Fruit fly (Drosophila melanogaster): ENCODE results near the gene CG45101.

DNA sequence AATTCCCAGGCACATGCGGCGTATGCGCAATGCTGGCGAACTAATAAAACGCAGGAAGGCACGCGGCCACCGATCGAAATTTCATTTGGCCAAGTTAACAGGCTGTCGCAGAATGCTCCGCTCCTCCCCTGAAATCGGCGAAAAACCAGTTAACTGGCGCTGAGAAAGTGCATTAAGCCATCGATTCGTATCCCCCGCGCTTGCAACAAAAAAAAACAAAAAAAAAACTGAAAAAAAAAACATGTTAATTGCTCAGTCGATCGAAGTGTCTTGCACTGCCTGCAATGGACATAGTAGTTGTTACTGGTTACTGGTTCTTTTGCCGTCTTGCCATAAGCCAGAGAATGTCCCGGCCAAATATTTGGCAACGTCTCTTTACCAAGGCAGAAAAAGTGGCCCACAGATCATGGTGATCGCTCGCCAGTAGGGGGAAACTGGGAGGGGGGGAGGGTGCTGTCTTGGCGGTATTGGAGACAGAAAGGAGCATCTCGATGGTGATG, 12.0 kb upstream of the CG45101 start:
- TF ChIP-seq h (optimal IDR thresholded peaks at IDR 0.05) (no peak), psq (optimal IDR thresholded peaks at IDR 0.05) (no peak), insv (optimal IDR thresholded peaks at IDR 0.05) (no peak)

Measured in Kc167 (cell line).